Worm (Caenorhabditis elegans): ENCODE measurements around the gene sec-6.

ce11 chrII:5330206-5330686, 29.1 kb upstream of the sec-6 start:
- no peak for TF ChIP-seq him-1 (tag; optimal IDR thresholded peaks at IDR 0.05)
- peak; percentile 25 for TF ChIP-seq W03F9.2 (tag; optimal IDR thresholded peaks at IDR 0.05)
